Fruit fly (Drosophila melanogaster) whole organism, embryonic: ENCODE data around the gene CG12581.

Experiments used
- Blimp-1 ChIP-seq: fragments of 200-800 bp; sonication (Bioruptor generic); optimal IDR thresholded peaks from 3 replicates; lab custom pipeline; 2018; ENCODE audit warnings: missing biosample characterization, missing genetic modification characterization, mild to moderate bottlenecking, moderate library complexity, missing genetic modification reagents
- CG1024 ChIP-seq: fragments of 200-800 bp; sonication (Bioruptor generic); IDR thresholded peaks from 2 replicates; pipeline ENCODE4 v1.3.6; 2022; ENCODE audit warnings: missing biosample characterization, missing genetic modification characterization
- CG11085 ChIP-seq: fragments of 200-800 bp; sonication (Bioruptor generic); IDR thresholded peaks from 2 replicates; pipeline ENCODE4 v1.3.6; 2022; ENCODE audit warnings: missing biosample characterization, missing genetic modification characterization
- CG11398 ChIP-seq: fragments of 200-800 bp; sonication (Bioruptor generic); optimal IDR thresholded peaks from 2 replicates; lab custom pipeline; 2016; ENCODE audit warnings: missing biosample characterization, missing genetic modification characterization
- CG11695 ChIP-seq: fragments of 200-800 bp; sonication (Bioruptor generic); IDR thresholded peaks from 3 replicates; pipeline ENCODE4 v1.3.6; 2022; ENCODE audit warnings: missing biosample characterization, missing genetic modification characterization
- CG11696 ChIP-seq: fragments of 200-800 bp; sonication (Bioruptor generic); IDR thresholded peaks from 2 replicates; pipeline ENCODE4 v1.3.6; 2022; ENCODE audit warnings: missing biosample characterization, missing genetic modification characterization
- CG11723 ChIP-seq: fragments of 200-800 bp; sonication (Bioruptor generic); optimal IDR thresholded peaks from 2 replicates; lab custom pipeline; 2017; ENCODE audit warnings: missing biosample characterization, mild to moderate bottlenecking, missing genetic modification characterization
- CG12219 ChIP-seq: fragments of 200-800 bp; sonication (Bioruptor generic); optimal IDR thresholded peaks from 3 replicates; lab custom pipeline; 2018; ENCODE audit warnings: missing biosample characterization, mild to moderate bottlenecking, missing genetic modification characterization
- CG1233 ChIP-seq: fragments of 200-800 bp; sonication (Bioruptor generic); optimal IDR thresholded peaks from 4 replicates; lab custom pipeline; 2018; ENCODE audit warnings: missing biosample characterization, mild to moderate bottlenecking, missing genetic modification characterization
- CG12744 ChIP-seq: fragments of 200-800 bp; sonication (Bioruptor generic); optimal IDR thresholded peaks from 2 replicates; lab custom pipeline; 2016; ENCODE audit warnings: missing biosample characterization, missing genetic modification characterization
- CG13424 ChIP-seq: fragments of 200-800 bp; sonication (Bioruptor generic); optimal IDR thresholded peaks from 2 replicates; lab custom pipeline; 2019; ENCODE audit warnings: missing biosample characterization, mild to moderate bottlenecking, missing genetic modification characterization, moderate library complexity
- CG13624 ChIP-seq: fragments of 200-800 bp; sonication (Bioruptor generic); optimal IDR thresholded peaks from 2 replicates; lab custom pipeline; 2016; ENCODE audit warnings: missing biosample characterization, missing genetic modification characterization
- CG1529 ChIP-seq: fragments of 200-800 bp; sonication (Bioruptor generic); optimal IDR thresholded peaks from 3 replicates; lab custom pipeline; 2018; ENCODE audit warnings: missing biosample characterization, missing genetic modification characterization
- CG15514 ChIP-seq: fragments of 200-800 bp; sonication (Bioruptor generic); optimal IDR thresholded peaks from 3 replicates; lab custom pipeline; 2017; ENCODE audit warnings: missing biosample characterization, missing genetic modification characterization, mild to moderate bottlenecking, moderate library complexity, missing genetic modification reagents
- CG16813 ChIP-seq: fragments of 200-800 bp; sonication (Bioruptor generic); IDR thresholded peaks from 3 replicates; pipeline ENCODE4 v1.3.6; 2022; ENCODE audit warnings: missing biosample characterization, missing genetic modification characterization; ENCODE audit not compliant: partially characterized antibody
- CG18476 ChIP-seq: fragments of 200-800 bp; sonication (Bioruptor generic); optimal IDR thresholded peaks from 2 replicates; lab custom pipeline; 2016; ENCODE audit warnings: missing biosample characterization, mild to moderate bottlenecking, missing genetic modification characterization
- CG18764 ChIP-seq: fragments of 200-800 bp; sonication (Bioruptor generic); optimal IDR thresholded peaks from 3 replicates; lab custom pipeline; 2016; ENCODE audit warnings: missing biosample characterization, missing genetic modification characterization
- CG2129 ChIP-seq: fragments of 200-800 bp; sonication (Bioruptor generic); IDR thresholded peaks from 2 replicates; pipeline ENCODE4 v1.3.6; 2022; ENCODE audit warnings: missing biosample characterization, missing genetic modification characterization; ENCODE audit not compliant: partially characterized antibody
- CG32532 ChIP-seq: fragments of 200-800 bp; sonication (Bioruptor generic); IDR thresholded peaks from 2 replicates; pipeline ENCODE4 v1.3.6; 2022; ENCODE audit warnings: missing biosample characterization, missing genetic modification characterization
- CG34376 ChIP-seq: fragments of 200-800 bp; sonication (Bioruptor generic); optimal IDR thresholded peaks from 2 replicates; lab custom pipeline; 2018; ENCODE audit warnings: missing biosample characterization, mild to moderate bottlenecking, missing genetic modification characterization
- CG6175 ChIP-seq: fragments of 200-800 bp; sonication (Bioruptor generic); IDR thresholded peaks from 3 replicates; pipeline ENCODE4 v1.3.6; 2022; ENCODE audit warnings: missing biosample characterization, missing genetic modification characterization
- CG8089 ChIP-seq: fragments of 200-800 bp; sonication (Bioruptor generic); optimal IDR thresholded peaks from 3 replicates; lab custom pipeline; 2016; ENCODE audit warnings: missing biosample characterization, missing genetic modification characterization
- Chrac-16 ChIP-seq: fragments of 200-800 bp; sonication (Bioruptor generic); optimal IDR thresholded peaks from 3 replicates; lab custom pipeline; 2016; ENCODE audit warnings: missing biosample characterization, missing genetic modification characterization
- D ChIP-seq, 2 experiments: fragments of 200-800 bp in 1 of 2; fragments of >200 bp in 1 of 2; sonication (Bioruptor generic) in 1 of 2; optimal IDR thresholded peaks; 2 replicates in 1 of 2; 3 replicates in 1 of 2; lab custom pipeline; 2017; ENCODE audit warnings: mild to moderate bottlenecking in 1 of 2, missing biosample characterization in 1 of 2, missing genetic modification characterization in 1 of 2, missing genetic modification reagents in 1 of 2
- Dip2 ChIP-seq: fragments of 200-800 bp; sonication (Bioruptor generic); IDR thresholded peaks from 2 replicates; pipeline ENCODE4 v1.3.6; 2022; ENCODE audit warnings: missing biosample characterization, missing genetic modification characterization
- E2f2 ChIP-seq: fragments of 200-800 bp; sonication (Bioruptor generic); IDR thresholded peaks from 2 replicates; pipeline ENCODE4 v1.3.6; 2022; ENCODE audit warnings: missing biosample characterization, missing genetic modification characterization
- HmgZ ChIP-seq: fragments of 200-800 bp; sonication (Bioruptor generic); optimal IDR thresholded peaks from 2 replicates; lab custom pipeline; 2018; ENCODE audit warnings: missing biosample characterization, mild to moderate bottlenecking, missing genetic modification characterization
- Hr39 ChIP-seq: fragments of >200 bp; optimal IDR thresholded peaks from 2 replicates; lab custom pipeline; 2017
- NC2β ChIP-seq: fragments of 200-800 bp; sonication (Bioruptor generic); optimal IDR thresholded peaks from 2 replicates; lab custom pipeline; 2016; ENCODE audit warnings: missing biosample characterization, missing genetic modification characterization
- NFAT ChIP-seq: fragments of 200-800 bp; sonication (Bioruptor generic); IDR thresholded peaks from 2 replicates; pipeline ENCODE4 v1.3.6; 2022; ENCODE audit warnings: missing biosample characterization, missing genetic modification characterization
- Pdp1 ChIP-seq, 2 experiments: fragments of 200-800 bp; sonication (Bioruptor generic); optimal IDR thresholded peaks; 3 replicates each; lab custom pipeline; 2016; ENCODE audit warnings: missing biosample characterization in 2 of 2, missing genetic modification characterization in 2 of 2, mild to moderate bottlenecking in 1 of 2, moderate library complexity in 1 of 2
- YL-1 ChIP-seq: fragments of 200-800 bp; sonication (Bioruptor generic); optimal IDR thresholded peaks from 3 replicates; lab custom pipeline; 2017; ENCODE audit warnings: missing biosample characterization, mild to moderate bottlenecking, missing genetic modification characterization
- ab ChIP-seq: fragments of 200-800 bp; sonication (Bioruptor generic); optimal IDR thresholded peaks from 2 replicates; lab custom pipeline; 2016; ENCODE audit warnings: missing biosample characterization, missing genetic modification characterization
- amos ChIP-seq: fragments of 200-800 bp; sonication (Bioruptor generic); IDR thresholded peaks from 2 replicates; pipeline ENCODE4 v1.3.6; 2022; ENCODE audit warnings: missing biosample characterization, missing genetic modification characterization; ENCODE audit not compliant: partially characterized antibody
- br ChIP-seq: fragments of >200 bp; optimal IDR thresholded peaks from 2 replicates; lab custom pipeline; 2017
- chinmo ChIP-seq: fragments of 200-800 bp; sonication (Bioruptor generic); IDR thresholded peaks from 4 replicates; pipeline ENCODE4 v1.3.6; 2022; ENCODE audit warnings: missing biosample characterization, missing genetic modification characterization; ENCODE audit not compliant: partially characterized antibody
- corto ChIP-seq: fragments of 200-800 bp; sonication (Bioruptor generic); optimal IDR thresholded peaks from 2 replicates; lab custom pipeline; 2016; ENCODE audit warnings: missing biosample characterization, mild to moderate bottlenecking, missing genetic modification characterization, moderate library complexity
- da ChIP-seq: fragments of 200-800 bp; sonication (Bioruptor generic); optimal IDR thresholded peaks from 2 replicates; lab custom pipeline; 2016; ENCODE audit warnings: missing biosample characterization, missing genetic modification characterization
- dimm ChIP-seq: fragments of 200-800 bp; sonication (Bioruptor generic); IDR thresholded peaks from 2 replicates; pipeline ENCODE4 v1.3.6; 2022; ENCODE audit warnings: missing biosample characterization, missing genetic modification characterization
- exex ChIP-seq: fragments of 200-800 bp; sonication (Bioruptor generic); optimal IDR thresholded peaks from 4 replicates; lab custom pipeline; 2018; ENCODE audit warnings: missing biosample characterization, mild to moderate bottlenecking, missing genetic modification characterization, moderate library complexity
- jigr1 ChIP-seq: fragments of 200-800 bp; sonication (Bioruptor generic); IDR thresholded peaks from 3 replicates; pipeline ENCODE4 v1.3.6; 2022; ENCODE audit warnings: missing biosample characterization, missing genetic modification characterization
- klu ChIP-seq: fragments of 200-800 bp; sonication (Bioruptor generic); IDR thresholded peaks from 2 replicates; pipeline ENCODE4 v1.3.6; 2022; ENCODE audit warnings: missing biosample characterization, missing genetic modification characterization
- lbe ChIP-seq: fragments of 200-800 bp; sonication (Bioruptor generic); optimal IDR thresholded peaks from 2 replicates; lab custom pipeline; 2016; ENCODE audit warnings: missing biosample characterization, mild to moderate bottlenecking, missing genetic modification characterization
- ranshi ChIP-seq: fragments of 200-800 bp; sonication (Bioruptor generic); IDR thresholded peaks from 2 replicates; pipeline ENCODE4 v1.3.6; 2022; ENCODE audit warnings: missing biosample characterization, missing genetic modification characterization
- repo ChIP-seq: fragments of 200-800 bp; sonication (Bioruptor generic); optimal IDR thresholded peaks from 2 replicates; lab custom pipeline; 2016; ENCODE audit warnings: missing biosample characterization, missing genetic modification characterization
- schlank ChIP-seq: fragments of 200-800 bp; sonication (Bioruptor generic); optimal IDR thresholded peaks from 2 replicates; lab custom pipeline; 2018; ENCODE audit warnings: missing biosample characterization, mild to moderate bottlenecking, missing genetic modification characterization
- sima ChIP-seq: fragments of 200-800 bp; sonication (Bioruptor generic); optimal IDR thresholded peaks from 2 replicates; lab custom pipeline; 2016; ENCODE audit warnings: missing biosample characterization, missing genetic modification characterization
- slou ChIP-seq: fragments of 200-800 bp; sonication (Bioruptor generic); optimal IDR thresholded peaks from 3 replicates; lab custom pipeline; 2016; ENCODE audit warnings: missing biosample characterization, missing genetic modification characterization
- sob ChIP-seq: fragments of 200-800 bp; sonication (Bioruptor generic); IDR thresholded peaks from 2 replicates; pipeline ENCODE4 v1.3.6; 2022; ENCODE audit warnings: missing biosample characterization, missing genetic modification characterization
- stc ChIP-seq: fragments of 200-800 bp; sonication (Bioruptor generic); IDR thresholded peaks from 2 replicates; pipeline ENCODE4 v1.3.6; 2022; ENCODE audit warnings: missing biosample characterization, missing genetic modification characterization
- usp ChIP-seq: fragments of >200 bp; optimal IDR thresholded peaks from 2 replicates; lab custom pipeline; 2017; ENCODE audit warnings: missing biosample characterization, missing genetic modification characterization
- z ChIP-seq: fragments of 200-800 bp; sonication (Bioruptor generic); IDR thresholded peaks from 3 replicates; pipeline ENCODE4 v1.3.6; 2022; ENCODE audit warnings: missing biosample characterization, missing genetic modification characterization

The CG12581 gene

dm6 chr3R:4233018-4233385 is 58.6 kb downstream of the CG12581 start, which contains the start of gene abs (continued):
- peak; percentile 74 for TF ChIP-seq D (optimal IDR thresholded peaks at IDR 0.05; lab: Kevin White, UChicago)
- TF ChIP-seq D (GFP tag; optimal IDR thresholded peaks at IDR 0.05; lab: Kevin White, UChicago): no peak
- TF ChIP-seq CG6175 (GFP tag; lab: Robert Waterston, UW): no peak
- TF ChIP-seq repo (GFP tag; lab: Kevin White, UChicago): no peak
- no peak for TF ChIP-seq sima (GFP tag; lab: Kevin White, UChicago)
- no peak for TF ChIP-seq CG11085 (GFP tag; lab: Robert Waterston, UW)
- no peak for TF ChIP-seq jigr1
- no peak for TF ChIP-seq CG12219 (GFP tag; lab: Kevin White, UChicago)
- TF ChIP-seq z (GFP tag; lab: Robert Waterston, UW): no peak
- TF ChIP-seq lbe: no peak
- TF ChIP-seq CG11695 (GFP tag; lab: Robert Waterston, UW): no peak
- TF ChIP-seq sob (GFP tag; lab: Robert Waterston, UW): no peak
- no peak for TF ChIP-seq da (GFP tag; lab: Kevin White, UChicago)
- TF ChIP-seq CG16813 (GFP tag; lab: Robert Waterston, UW): no peak
- no peak for TF ChIP-seq CG12744 (GFP tag; lab: Kevin White, UChicago)
- TF ChIP-seq E2f2 (GFP tag; lab: Robert Waterston, UW): 0 out of 2 replicates have a peak, but pooled peaks have one; percentile 12
- no peak for TF ChIP-seq stc
- no peak for TF ChIP-seq dimm (GFP tag; lab: Robert Waterston, UW)
- TF ChIP-seq CG11723 (GFP tag; lab: Kevin White, UChicago): no peak
- no peak for TF ChIP-seq HmgZ (tag; lab: Kevin White, UChicago)
- TF ChIP-seq CG8089 (GFP tag; lab: Kevin White, UChicago): no peak
- TF ChIP-seq Blimp-1 (GFP tag; lab: Kevin White, UChicago): no peak
- no peak for TF ChIP-seq CG2129 (GFP tag; lab: Robert Waterston, UW)
- TF ChIP-seq CG11696 (GFP tag; lab: Robert Waterston, UW): no peak
- TF ChIP-seq CG15514 (GFP tag; lab: Kevin White, UChicago): no peak
- no peak for TF ChIP-seq NC2β
- no peak for TF ChIP-seq CG18476 (GFP tag; lab: Kevin White, UChicago)
- no peak for TF ChIP-seq Dip2 (GFP tag; lab: Robert Waterston, UW)
- TF ChIP-seq ranshi (GFP tag; lab: Robert Waterston, UW): no peak
- no peak for TF ChIP-seq NFAT
- peak; percentile 28 for TF ChIP-seq YL-1 (GFP tag; lab: Kevin White, UChicago)
- no peak for TF ChIP-seq usp (GFP tag; lab: Kevin White, UChicago)
- TF ChIP-seq Chrac-16 (GFP tag; lab: Kevin White, UChicago): no peak

dm6 chr3R:4234991-4235553 is 60.6 kb downstream of the CG12581 start, which contains the start of gene Gel:
Gel (plus strand) TSS chr3R:4235217.
- TF ChIP-seq CG32532 (no peak), ab (no peak), CG1024 (no peak), CG1529 (GFP tag; lab: Kevin White, UChicago) (no peak), schlank (tag; lab: Kevin White, UChicago) (no peak), Hr39 (lab: Kevin White, UChicago) (peak; percentile 90), corto (GFP tag; lab: Kevin White, UChicago) (no peak), amos (no peak), exex (tag; lab: Kevin White, UChicago) (no peak), CG13424 (tag; lab: Kevin White, UChicago) (no peak), CG34376 (GFP tag; lab: Kevin White, UChicago) (peak; percentile 88), CG13624 (GFP tag; lab: Kevin White, UChicago) (peak; percentile 7), CG1233 (no peak), Pdp1 (GFP tag; optimal IDR thresholded peaks at IDR 0.05; lab: Kevin White, UChicago) (peak in 1 of 2 experiments; percentile 48), chinmo (GFP tag; lab: Robert Waterston, UW) (0 out of 4 replicates have a peak, but pooled peaks have one; percentile 28), klu (no peak), slou (no peak), CG11398 (GFP tag; lab: Kevin White, UChicago) (no peak), br (lab: Kevin White, UChicago) (no peak), CG18764 (GFP tag; lab: Kevin White, UChicago) (no peak)
